In genomic region chrV:14317621-14318020, ce11 we compare ENCODE assay signal across 3 worm cellular contexts.
A peak's percentile ranks its signal among the peaks of the same experiment; 100 is the strongest.
TF ChIP-seq lines count a peak whose summit lies in the region.

No protein-coding gene starts in this region.

TF ChIP-seq in whole organism, L1 larva, 84 proteins besides CTCF, POLR2A, EP300 and RAD21:
- TF ChIP-seq jun-1 (tag; optimal IDR thresholded peaks at IDR 0.05; lab: Kevin White, UChicago) (no peak), lir-3 (tag; optimal IDR thresholded peaks at IDR 0.05; lab: Kevin White, UChicago; ENCODE audit: poor library complexity) (no peak), ceh-88 (GFP tag; IDR thresholded peaks at IDR 0.05; lab: Robert Waterston, UW) (no peak), nhr-71 (tag; optimal IDR thresholded peaks at IDR 0.05; lab: Kevin White, UChicago) (no peak), elt-2 (tag; optimal IDR thresholded peaks at IDR 0.05; lab: Kevin White, UChicago) (no peak), fkh-4 (tag; optimal IDR thresholded peaks at IDR 0.05; lab: Kevin White, UChicago; ENCODE audit: borderline replicate concordance) (no peak), nhr-84 (tag; optimal IDR thresholded peaks at IDR 0.05; lab: Kevin White, UChicago) (no peak), mep-1 (tag; optimal IDR thresholded peaks at IDR 0.05; lab: Kevin White, UChicago) (no peak), fkh-8 (tag; optimal IDR thresholded peaks at IDR 0.05; lab: Kevin White, UChicago) (peak; percentile 66), nhr-85 (tag; lab: Kevin White, UChicago) (no peak), unc-98 (GFP tag; IDR thresholded peaks at IDR 0.05; lab: Robert Waterston, UW) (no peak), ceh-82 (tag; optimal IDR thresholded peaks at IDR 0.05; lab: Kevin White, UChicago) (no peak), ceh-90 (tag; optimal IDR thresholded peaks at IDR 0.05; lab: Kevin White, UChicago) (peak; percentile 3), pax-3 (tag; optimal IDR thresholded peaks at IDR 0.05; lab: Kevin White, UChicago) (peak; percentile 54), alr-1 (tag; optimal IDR thresholded peaks at IDR 0.05; lab: Kevin White, UChicago; ENCODE audit: borderline replicate concordance) (no peak), snpc-4 (tag; optimal IDR thresholded peaks at IDR 0.05; lab: Kevin White, UChicago) (no peak), hlh-17 (GFP tag; optimal IDR thresholded peaks at IDR 0.05; lab: Kevin White, UChicago; ENCODE audit: borderline replicate concordance) (no peak), sox-4 (tag; optimal IDR thresholded peaks at IDR 0.05; lab: Kevin White, UChicago) (no peak), ceh-63 (GFP tag; optimal IDR thresholded peaks at IDR 0.05; lab: Kevin White, UChicago) (no peak), lin-14 (GFP tag; optimal IDR thresholded peaks at IDR 0.05; lab: Kevin White, UChicago) (no peak)

TF ChIP-seq in whole organism, L4 larva, 104 proteins besides CTCF, POLR2A, EP300 and RAD21:
- TF ChIP-seq nhr-11 (tag; optimal IDR thresholded peaks at IDR 0.05; lab: Kevin White, UChicago) (peak; percentile 29), ces-1 (GFP tag; optimal IDR thresholded peaks at IDR 0.05; lab: Kevin White, UChicago) (no peak), lin-13 (GFP tag; optimal IDR thresholded peaks at IDR 0.05; lab: Kevin White, UChicago) (no peak), madf-9 (GFP tag; conservative IDR thresholded peaks at IDR 0.05; lab: Robert Waterston, UW) (no peak), daf-19 (GFP tag; conservative IDR thresholded peaks at IDR 0.05; lab: Robert Waterston, UW) (no peak)
TF ChIP-seq in whole organism, L4 larva: peak in this region for 1.

TF ChIP-seq in whole organism, young adult, 124 proteins besides CTCF, POLR2A, EP300 and RAD21:
- TF ChIP-seq cebp-1 (GFP tag; IDR thresholded peaks at IDR 0.05; lab: Robert Waterston, UW) (no peak), cebp-1 (tag; optimal IDR thresholded peaks at IDR 0.05; lab: Kevin White, UChicago) (peak; percentile 1), akir-1 (GFP tag; optimal IDR thresholded peaks at IDR 0.05; lab: Kevin White, UChicago) (no peak)
